Worm (Caenorhabditis elegans) whole organism, L3 larva: ENCODE data around the gene B0281.3.

Experiments used
- ceh-9 ChIP-seq: sonication (generic microtip); optimal IDR thresholded peaks from 2 replicates; lab custom pipeline; 2018; ENCODE audit warnings: missing biosample characterization, missing genetic modification characterization
- nhr-25 ChIP-seq: sonication (generic microtip); optimal IDR thresholded peaks from 2 replicates; lab custom pipeline; 2017; ENCODE audit warnings: missing biosample characterization, missing genetic modification characterization
- nhr-28 ChIP-seq: fragments of 150-350 bp; optimal IDR thresholded peaks from 2 replicates; lab custom pipeline; 2014; ENCODE audit warnings: missing biosample characterization, missing genetic modification characterization

ce11 chrII:2346672-2347071 lies 39.8 kb downstream of the B0281.3 start, which contains the start of gene F43C11.4:
- TF ChIP-seq ceh-9 (tag; lab: Kevin White, UChicago) = no peak
- no peak for TF ChIP-seq nhr-25 (tag; lab: Kevin White, UChicago)
- no peak for TF ChIP-seq nhr-28 (tag; lab: Kevin White, UChicago)
